Fruit fly (Drosophila melanogaster) whole organism, wandering third instar larva: ENCODE data around the gene CG5412.

Experiments
- CG9705 ChIP-seq: fragments of 200-800 bp; sonication (Bioruptor generic); optimal IDR thresholded peaks from 2 replicates; lab custom pipeline; 2018; ENCODE audit warnings: missing biosample characterization, mild to moderate bottlenecking, missing genetic modification characterization
- OdsH ChIP-seq: fragments of 200-800 bp; sonication (Bioruptor generic); optimal IDR thresholded peaks from 2 replicates; lab custom pipeline; 2016; ENCODE audit warnings: missing biosample characterization, mild to moderate bottlenecking, missing genetic modification characterization
- jim ChIP-seq: fragments of 175-275, 200-325 bp; sonication (Bioruptor generic); optimal IDR thresholded peaks from 2 replicates; lab custom pipeline; 2016; ENCODE audit warnings: missing biosample characterization, mild to moderate bottlenecking, missing genetic modification characterization

dm6 chr3R:20551487-20552079 lies 25.3 kb upstream of the CG5412 start:
- no peak for TF ChIP-seq OdsH (GFP tag; lab: Kevin White, UChicago)
- TF ChIP-seq CG9705: no peak
- no peak for TF ChIP-seq jim
